Fruit fly (Drosophila melanogaster): ENCODE measurements around the gene Rcd4.

DNA sequence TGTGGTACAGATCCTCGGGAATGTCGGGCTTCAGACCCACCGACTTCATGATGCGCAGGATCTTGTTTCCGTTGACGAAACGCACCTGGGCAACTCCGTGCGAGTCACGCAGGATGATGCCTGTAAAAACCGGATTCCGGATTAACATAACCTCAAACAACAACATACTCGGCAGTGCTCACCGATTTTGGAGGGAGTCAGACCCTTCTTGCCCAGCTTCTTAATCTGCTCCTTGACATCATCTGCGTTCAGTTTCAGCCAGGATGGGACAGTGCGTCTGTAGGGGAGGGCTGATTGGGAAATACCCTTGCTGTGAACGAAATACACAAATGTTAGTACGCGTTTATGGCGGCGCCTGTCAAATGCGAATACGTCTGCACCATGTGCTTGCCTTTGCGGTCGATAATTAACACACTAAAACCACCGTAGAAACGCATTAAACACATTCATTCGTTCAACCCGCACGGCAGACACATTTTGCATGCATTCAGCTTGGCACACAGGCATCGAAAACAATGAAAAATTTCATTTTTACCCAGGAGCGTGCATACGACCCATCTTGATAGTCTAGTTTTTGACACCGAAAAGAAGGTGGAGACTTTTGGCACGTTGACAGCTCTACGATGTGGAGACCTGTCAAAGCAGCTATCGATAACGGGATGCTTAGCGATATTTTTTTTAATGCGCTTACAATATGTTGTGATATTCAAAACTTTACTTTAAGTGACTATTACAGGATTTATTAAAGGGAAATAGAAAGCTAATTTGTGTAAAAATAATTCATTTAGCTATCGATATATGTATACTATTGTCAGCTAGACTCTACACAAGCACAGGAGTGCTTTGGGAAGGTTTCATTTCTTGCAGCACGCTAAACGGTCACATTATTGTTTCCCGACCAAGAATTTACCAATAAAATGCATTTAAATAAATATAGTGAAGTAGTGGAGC is 18.4 kb upstream of the Rcd4 start, which contains the start of the genes RpS13 and CSN8:
- no peak for TF ChIP-seq CG8478 (optimal IDR thresholded peaks at IDR 0.05)
- TF ChIP-seq CTCF (optimal IDR thresholded peaks at IDR 0.05), result no peak
